Fruit fly (Drosophila melanogaster): Measurements from ENCODE around the gene CG14853.
A peak's percentile ranks its signal among the peaks of the same experiment; 100 is the strongest.

dm6 chr3R:14625215-14626156 is 16.0 kb downstream of the CG14853 start, which contains the start of the genes put and His4r:
- TF ChIP-seq CG11617 (GFP tag; optimal IDR thresholded peaks at IDR 0.05) (no peak), kay (GFP tag; ENCODE audit: borderline replicate concordance) (peak; percentile 64), pad (GFP tag; optimal IDR thresholded peaks at IDR 0.05) (no peak), Crg-1 (GFP tag; optimal IDR thresholded peaks at IDR 0.05) (no peak), cic (GFP tag; optimal IDR thresholded peaks at IDR 0.05) (no peak), CG1620 (GFP tag; optimal IDR thresholded peaks at IDR 0.05) (no peak), Mnt (GFP tag; optimal IDR thresholded peaks at IDR 0.05) (peak; percentile 17), tj (GFP tag; optimal IDR thresholded peaks at IDR 0.05) (peak; percentile 55), Clk (GFP tag; optimal IDR thresholded peaks at IDR 0.05) (no peak)
